Worm (Caenorhabditis elegans) whole organism, late embryonic: ENCODE results near the gene pal-1.

Source experiments
- ceh-2 ChIP-seq: sonication (generic microtip); optimal IDR thresholded peaks from 2 replicates; lab custom pipeline; 2016; ENCODE audit warnings: missing genotype, missing genetic modification characterization, missing compliant biosample characterization
- fkh-10 ChIP-seq: fragments of 150-350 bp; optimal IDR thresholded peaks from 2 replicates; lab custom pipeline; 2014; ENCODE audit warnings: missing biosample characterization, missing genetic modification reagents, missing genetic modification characterization
- sox-4 ChIP-seq: sonication (generic microtip); optimal IDR thresholded peaks from 2 replicates; lab custom pipeline; 2017; ENCODE audit warnings: mild to moderate bottlenecking, missing genetic modification characterization, inconsistent platforms, missing compliant biosample characterization

DNA sequence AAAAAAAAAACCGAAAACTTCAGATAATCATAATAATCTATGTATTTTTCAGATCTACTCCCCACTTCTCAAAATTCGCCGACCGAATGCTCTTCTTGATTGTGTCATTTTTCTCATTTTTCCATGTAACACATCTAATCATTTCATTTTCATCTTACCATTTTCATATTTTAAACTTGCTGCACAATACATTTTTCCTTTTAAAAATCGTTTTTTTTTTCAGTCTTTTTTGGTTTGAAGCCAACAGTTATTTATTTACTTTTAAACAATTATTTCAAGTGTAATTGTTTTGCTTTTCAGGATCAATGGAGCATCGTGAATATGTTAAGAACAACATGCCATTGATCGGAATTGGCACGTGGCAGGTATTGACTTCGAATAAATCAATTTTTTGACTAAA lies 49.7 kb upstream of the pal-1 start, which contains the start of gene C35D10.6:
- TF ChIP-seq ceh-2 (tag; lab: Kevin White, UChicago), result no peak
- TF ChIP-seq sox-4, result no peak
- no peak for TF ChIP-seq fkh-10 (GFP tag; lab: Kevin White, UChicago)
